Fruit fly (Drosophila melanogaster) whole organism, embryonic: ENCODE data around the gene CG45072.

Experiments used
- CG10147 ChIP-seq: fragments of 200-800 bp; sonication (Bioruptor generic); optimal IDR thresholded peaks from 2 replicates; lab custom pipeline; 2019; ENCODE audit warnings: missing biosample characterization, mild to moderate bottlenecking, missing genetic modification characterization, moderate library complexity
- CG10366 ChIP-seq: fragments of 200-800 bp; sonication (Bioruptor generic); IDR thresholded peaks from 2 replicates; pipeline ENCODE4 v1.3.6; 2022; ENCODE audit warnings: missing biosample characterization, missing genetic modification characterization
- CG10565 ChIP-seq: fragments of 200-800 bp; sonication (Bioruptor generic); optimal IDR thresholded peaks from 3 replicates; lab custom pipeline; 2016; ENCODE audit warnings: missing biosample characterization, mild to moderate bottlenecking, missing genetic modification characterization
- CG12391 ChIP-seq: fragments of 200-800 bp; sonication (Bioruptor generic); optimal IDR thresholded peaks from 3 replicates; lab custom pipeline; 2018; ENCODE audit warnings: missing biosample characterization, mild to moderate bottlenecking, missing genetic modification characterization, moderate library complexity
- CG14014 ChIP-seq: fragments of 200-800 bp; sonication (Bioruptor generic); IDR thresholded peaks from 2 replicates; pipeline ENCODE4 v1.3.6; 2022; ENCODE audit warnings: missing biosample characterization, missing genetic modification characterization
- CG17385 ChIP-seq: fragments of 200-800 bp; sonication (Bioruptor generic); optimal IDR thresholded peaks from 3 replicates; lab custom pipeline; 2018; ENCODE audit warnings: missing biosample characterization, mild to moderate bottlenecking, missing genetic modification characterization
- CG33213 ChIP-seq: fragments of 200-800 bp; sonication (Bioruptor generic); optimal IDR thresholded peaks from 3 replicates; lab custom pipeline; 2016; ENCODE audit warnings: missing biosample characterization, missing genetic modification characterization
- CG3407 ChIP-seq: fragments of 200-800 bp; sonication (Bioruptor generic); optimal IDR thresholded peaks from 2 replicates; lab custom pipeline; 2018; ENCODE audit warnings: missing biosample characterization, mild to moderate bottlenecking, missing genetic modification characterization
- CG34376 ChIP-seq: fragments of 200-800 bp; sonication (Bioruptor generic); optimal IDR thresholded peaks from 2 replicates; lab custom pipeline; 2018; ENCODE audit warnings: missing biosample characterization, mild to moderate bottlenecking, missing genetic modification characterization
- CG3838 ChIP-seq: fragments of 200-800 bp; sonication (Bioruptor generic); optimal IDR thresholded peaks from 3 replicates; lab custom pipeline; 2016; ENCODE audit warnings: missing biosample characterization, missing genetic modification characterization
- CG7839 ChIP-seq: fragments of 200-800 bp; sonication (Bioruptor generic); optimal IDR thresholded peaks from 3 replicates; lab custom pipeline; 2018; ENCODE audit warnings: missing biosample characterization, mild to moderate bottlenecking, missing genetic modification characterization, moderate library complexity
- CG7963 ChIP-seq: fragments of 200-800 bp; sonication (Bioruptor generic); IDR thresholded peaks from 3 replicates; pipeline ENCODE4 v1.3.6; 2022; ENCODE audit warnings: missing biosample characterization, missing genetic modification characterization; ENCODE audit not compliant: partially characterized antibody
- CG8290 ChIP-seq, 3 experiments: fragments of 200-800 bp; sonication (Bioruptor generic); optimal IDR thresholded peaks; 2 replicates each; lab custom pipeline; 2016 to 2019; ENCODE audit warnings: missing biosample characterization in 3 of 3, missing genetic modification characterization in 3 of 3, mild to moderate bottlenecking in 2 of 3, moderate library complexity in 1 of 3
- CG8478 ChIP-seq: fragments of >200 bp; optimal IDR thresholded peaks from 2 replicates; lab custom pipeline; 2018
- CrebB ChIP-seq: fragments of 200-800 bp; sonication (Bioruptor generic); optimal IDR thresholded peaks from 3 replicates; lab custom pipeline; 2018; ENCODE audit warnings: missing biosample characterization, mild to moderate bottlenecking, missing genetic modification characterization
- HHEX ChIP-seq: fragments of 200-800 bp; sonication (Bioruptor generic); optimal IDR thresholded peaks from 3 replicates; lab custom pipeline; 2017; ENCODE audit warnings: missing biosample characterization, mild to moderate bottlenecking, missing genetic modification characterization, missing genetic modification reagents
- Hr51 ChIP-seq, 2 experiments: fragments of 200-800 bp; sonication (Bioruptor generic); optimal IDR thresholded peaks; 2 replicates in 1 of 2; 3 replicates in 1 of 2; lab custom pipeline; 2016 to 2018; ENCODE audit warnings: missing biosample characterization in 2 of 2, missing genetic modification characterization in 2 of 2, mild to moderate bottlenecking in 1 of 2, moderate library complexity in 1 of 2
- Hr78 ChIP-seq, 2 experiments: fragments of 200-800 bp in 1 of 2; fragments of >200 bp in 1 of 2; sonication (Bioruptor generic) in 1 of 2; optimal IDR thresholded peaks; 2 replicates each; lab custom pipeline; 2017 to 2019; ENCODE audit warnings: missing biosample characterization in 2 of 2, missing genetic modification characterization in 2 of 2, mild to moderate bottlenecking in 1 of 2, moderate library complexity in 1 of 2
- Med ChIP-seq: fragments of 200-800 bp; sonication (Bioruptor generic); peaks from one replicate; lab custom pipeline; 2016; ENCODE audit warnings: missing biosample characterization, missing genetic modification characterization, mild to moderate bottlenecking, inconsistent platforms, moderate library complexity
- Oli ChIP-seq: fragments of 200-800 bp; sonication (Bioruptor generic); optimal IDR thresholded peaks from 2 replicates; lab custom pipeline; 2018; ENCODE audit warnings: missing biosample characterization, mild to moderate bottlenecking, missing genetic modification characterization, moderate library complexity
- Pdp1 ChIP-seq, 2 experiments: fragments of 200-800 bp; sonication (Bioruptor generic); optimal IDR thresholded peaks; 3 replicates each; lab custom pipeline; 2016; ENCODE audit warnings: missing biosample characterization in 2 of 2, missing genetic modification characterization in 2 of 2, mild to moderate bottlenecking in 1 of 2, moderate library complexity in 1 of 2
- Rx ChIP-seq: fragments of 200-800 bp; sonication (Bioruptor generic); IDR thresholded peaks from 2 replicates; pipeline ENCODE4 v1.3.6; 2022; ENCODE audit warnings: missing biosample characterization, missing genetic modification characterization
- Sox100B ChIP-seq: fragments of 200-800 bp; sonication (Bioruptor generic); optimal IDR thresholded peaks from 3 replicates; lab custom pipeline; 2018; ENCODE audit warnings: missing biosample characterization, mild to moderate bottlenecking, missing genetic modification characterization
- Sox102F ChIP-seq: fragments of 200-800 bp; sonication (Bioruptor generic); optimal IDR thresholded peaks from 2 replicates; lab custom pipeline; 2018; ENCODE audit warnings: missing biosample characterization, mild to moderate bottlenecking, missing genetic modification characterization, moderate library complexity
- Trl ChIP-seq, 3 experiments: fragments of >200 bp in 2 of 3; fragments of 200-800 bp in 1 of 3; sonication (Bioruptor generic) in 1 of 3; optimal IDR thresholded peaks; 2 replicates in 1 of 3; 3 replicates in 2 of 3; lab custom pipeline; 2016 to 2017; ENCODE audit warnings: missing biosample characterization in 1 of 3, missing genetic modification characterization in 1 of 3
- amos ChIP-seq: fragments of 200-800 bp; sonication (Bioruptor generic); IDR thresholded peaks from 2 replicates; pipeline ENCODE4 v1.3.6; 2022; ENCODE audit warnings: missing biosample characterization, missing genetic modification characterization; ENCODE audit not compliant: partially characterized antibody
- cg ChIP-seq: fragments of 200-800 bp; sonication (Bioruptor generic); optimal IDR thresholded peaks from 3 replicates; lab custom pipeline; 2019; ENCODE audit warnings: missing biosample characterization, mild to moderate bottlenecking, missing genetic modification characterization, moderate library complexity
- ci ChIP-seq: fragments of 200-800 bp; sonication (Bioruptor generic); IDR thresholded peaks from 3 replicates; pipeline ENCODE4 v1.3.6; 2022; ENCODE audit warnings: missing biosample characterization, missing genetic modification characterization
- corto ChIP-seq: fragments of 200-800 bp; sonication (Bioruptor generic); optimal IDR thresholded peaks from 2 replicates; lab custom pipeline; 2016; ENCODE audit warnings: missing biosample characterization, mild to moderate bottlenecking, missing genetic modification characterization, moderate library complexity
- crol ChIP-seq: fragments of 200-800 bp; sonication (Bioruptor generic); IDR thresholded peaks from 2 replicates; pipeline ENCODE4 v1.3.6; 2022; ENCODE audit warnings: missing biosample characterization, missing genetic modification characterization
- crp ChIP-seq, 2 experiments: fragments of 200-800 bp; sonication (Bioruptor generic); optimal IDR thresholded peaks; 2 replicates in 1 of 2; 3 replicates in 1 of 2; lab custom pipeline; 2017; ENCODE audit warnings: missing biosample characterization in 2 of 2, missing genetic modification characterization in 2 of 2, mild to moderate bottlenecking in 1 of 2, moderate library complexity in 1 of 2
- exex ChIP-seq: fragments of 200-800 bp; sonication (Bioruptor generic); optimal IDR thresholded peaks from 4 replicates; lab custom pipeline; 2018; ENCODE audit warnings: missing biosample characterization, mild to moderate bottlenecking, missing genetic modification characterization, moderate library complexity
- fd102C ChIP-seq: fragments of 200-800 bp; sonication (Bioruptor generic); optimal IDR thresholded peaks from 2 replicates; lab custom pipeline; 2018; ENCODE audit warnings: missing biosample characterization, mild to moderate bottlenecking, missing genetic modification characterization, moderate library complexity
- gfzf ChIP-seq: fragments of 200-800 bp; sonication (Bioruptor generic); optimal IDR thresholded peaks from 2 replicates; lab custom pipeline; 2016; ENCODE audit warnings: missing biosample characterization, mild to moderate bottlenecking, missing genetic modification characterization, moderate library complexity
- gro ChIP-seq: fragments of 200-800 bp; sonication (Bioruptor generic); optimal IDR thresholded peaks from 2 replicates; lab custom pipeline; 2016; ENCODE audit warnings: missing biosample characterization, missing genetic modification characterization
- gsb ChIP-seq: fragments of 200-800 bp; sonication (Bioruptor generic); IDR thresholded peaks from 2 replicates; pipeline ENCODE4 v1.3.6; 2022; ENCODE audit warnings: missing biosample characterization, missing genetic modification characterization
- lbe ChIP-seq: fragments of 200-800 bp; sonication (Bioruptor generic); optimal IDR thresholded peaks from 2 replicates; lab custom pipeline; 2016; ENCODE audit warnings: missing biosample characterization, mild to moderate bottlenecking, missing genetic modification characterization
- row ChIP-seq: fragments of 200-800 bp; sonication (Bioruptor generic); IDR thresholded peaks from 3 replicates; pipeline ENCODE4 v1.3.6; 2022; ENCODE audit warnings: missing biosample characterization, missing genetic modification characterization
- sc ChIP-seq, 3 experiments: fragments of >200 bp in 2 of 3; fragments of 200-800 bp in 1 of 3; sonication (Bioruptor generic) in 1 of 3; optimal IDR thresholded peaks; 2 replicates in 2 of 3; 3 replicates in 1 of 3; lab custom pipeline; 2017; ENCODE audit warnings: mild to moderate bottlenecking in 1 of 3, missing biosample characterization in 1 of 3, missing genetic modification characterization in 1 of 3, missing genetic modification reagents in 1 of 3
- sens ChIP-seq: fragments of 200-800 bp; sonication (Bioruptor generic); peaks from one replicate; lab custom pipeline; 2016; ENCODE audit warnings: missing biosample characterization, missing genetic modification characterization
- so ChIP-seq: fragments of 200-800 bp; sonication (Bioruptor generic); IDR thresholded peaks from 3 replicates; pipeline ENCODE4 v1.3.6; 2022; ENCODE audit warnings: missing biosample characterization, missing genetic modification characterization
- sob ChIP-seq: fragments of 200-800 bp; sonication (Bioruptor generic); IDR thresholded peaks from 2 replicates; pipeline ENCODE4 v1.3.6; 2022; ENCODE audit warnings: missing biosample characterization, missing genetic modification characterization
- stwl ChIP-seq: fragments of 200-800 bp; sonication (Bioruptor generic); optimal IDR thresholded peaks from 3 replicates; lab custom pipeline; 2018; ENCODE audit warnings: missing biosample characterization, mild to moderate bottlenecking, missing genetic modification characterization, moderate library complexity
- toy ChIP-seq: fragments of 200-800 bp; sonication (Bioruptor generic); IDR thresholded peaks from 2 replicates; pipeline ENCODE4 v1.3.6; 2022; ENCODE audit warnings: missing biosample characterization, missing genetic modification characterization
- tup ChIP-seq: fragments of 200-800 bp; sonication (Bioruptor generic); optimal IDR thresholded peaks from 2 replicates; lab custom pipeline; 2016; ENCODE audit warnings: missing biosample characterization, mild to moderate bottlenecking, missing genetic modification characterization, moderate library complexity
- zen ChIP-seq: fragments of 200-800 bp; sonication (Bioruptor generic); optimal IDR thresholded peaks from 3 replicates; lab custom pipeline; 2018; ENCODE audit warnings: missing biosample characterization, mild to moderate bottlenecking, missing genetic modification characterization, moderate library complexity
- zen2 ChIP-seq: fragments of 200-800 bp; sonication (Bioruptor generic); IDR thresholded peaks from 3 replicates; pipeline ENCODE4 v1.3.6; 2022; ENCODE audit warnings: missing biosample characterization, missing genetic modification characterization; ENCODE audit not compliant: partially characterized antibody

Gene CG45072

DNA sequence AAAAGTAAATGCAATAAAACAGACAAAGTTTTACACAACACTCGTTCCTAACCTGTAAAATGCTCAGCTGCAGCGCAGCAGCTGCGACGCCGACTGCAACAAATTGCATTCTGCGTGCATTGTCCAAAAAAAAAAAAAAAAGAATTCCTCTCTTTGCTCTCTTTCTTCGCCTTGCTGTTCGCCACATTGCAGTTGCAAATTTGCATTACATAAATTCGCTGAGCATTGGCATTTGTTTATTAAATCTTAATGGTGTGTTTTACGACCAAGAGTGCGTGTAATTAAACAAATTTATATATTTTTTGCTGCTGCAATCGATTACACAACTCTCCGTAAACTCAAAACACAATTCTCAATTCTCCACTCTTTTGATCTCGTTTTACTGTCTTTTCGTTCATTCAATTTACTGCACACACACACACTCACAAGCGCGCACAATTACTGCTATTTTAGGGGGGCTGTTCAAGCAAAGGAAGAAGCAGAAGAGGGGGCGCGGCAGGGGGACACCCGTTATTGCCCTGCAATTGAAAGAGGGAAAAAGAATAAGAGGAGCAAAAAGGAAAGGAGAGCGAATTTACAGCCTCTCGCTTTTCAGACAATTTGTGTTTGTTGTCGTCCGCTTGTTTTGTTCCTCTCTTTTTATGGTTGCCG, 22.6 kb downstream of the CG45072 start (continued):
- no peak for TF ChIP-seq CG3838 (GFP tag; lab: Kevin White, UChicago)
- no peak for TF ChIP-seq CG3407 (GFP tag; lab: Kevin White, UChicago)
- TF ChIP-seq cg = peak; percentile 4
- TF ChIP-seq Sox102F = no peak
- TF ChIP-seq lbe (GFP tag; lab: Kevin White, UChicago) = no peak
- TF ChIP-seq toy (GFP tag; lab: Robert Waterston, UW) = no peak
- TF ChIP-seq sens (GFP tag; lab: Kevin White, UChicago) = peak; percentile 66
- no peak for TF ChIP-seq Hr51 (GFP tag; optimal IDR thresholded peaks at IDR 0.05; lab: Kevin White, UChicago)
- TF ChIP-seq row (GFP tag; lab: Robert Waterston, UW) = no peak
- peak; percentile 12 for TF ChIP-seq CG17385 (GFP tag; lab: Kevin White, UChicago)
- TF ChIP-seq gsb (GFP tag; lab: Robert Waterston, UW) = no peak
- no peak for TF ChIP-seq tup (GFP tag; lab: Kevin White, UChicago)
- no peak for TF ChIP-seq fd102C (GFP tag; lab: Kevin White, UChicago)
- peak in 1 of 2 experiments; percentile 11 for TF ChIP-seq Trl (optimal IDR thresholded peaks at IDR 0.05; lab: Kevin White, UChicago)
- TF ChIP-seq Trl (GFP tag; optimal IDR thresholded peaks at IDR 0.05; lab: Kevin White, UChicago) = no peak
- no peak for TF ChIP-seq sc (optimal IDR thresholded peaks at IDR 0.05; lab: Kevin White, UChicago)
- TF ChIP-seq sc (GFP tag; optimal IDR thresholded peaks at IDR 0.05; lab: Kevin White, UChicago) = no peak
- no peak for TF ChIP-seq Hr78 (GFP tag; optimal IDR thresholded peaks at IDR 0.05; lab: Kevin White, UChicago)
- no peak for TF ChIP-seq exex (tag; lab: Kevin White, UChicago)
- no peak for TF ChIP-seq zen (tag; lab: Kevin White, UChicago)
- no peak for TF ChIP-seq amos (GFP tag; lab: Robert Waterston, UW)
- TF ChIP-seq crp (GFP tag; optimal IDR thresholded peaks at IDR 0.05; lab: Kevin White, UChicago) = no peak
- TF ChIP-seq gfzf = no peak
- no peak for TF ChIP-seq CG7839 (tag; lab: Kevin White, UChicago)
- peak; percentile 44 for TF ChIP-seq Med (GFP tag; lab: Kevin White, UChicago)
- TF ChIP-seq gro (GFP tag; lab: Kevin White, UChicago) = no peak
- TF ChIP-seq crol (GFP tag; lab: Robert Waterston, UW) = peak; percentile 80
- no peak for TF ChIP-seq CG33213 (GFP tag; lab: Kevin White, UChicago)
- no peak for TF ChIP-seq HHEX (GFP tag; lab: Kevin White, UChicago)
- TF ChIP-seq CG14014 = no peak
- no peak for TF ChIP-seq CG10147
- TF ChIP-seq CG8290 (GFP tag; optimal IDR thresholded peaks at IDR 0.05; lab: Kevin White, UChicago) = no peak
- TF ChIP-seq CG8290 (tag; optimal IDR thresholded peaks at IDR 0.05; lab: Kevin White, UChicago) = no peak
- no peak for TF ChIP-seq Oli
- TF ChIP-seq stwl (tag; lab: Kevin White, UChicago) = no peak

dm6 chr3R:30099341-30099871, 23.7 kb downstream of the CG45072 start:
- no peak for TF ChIP-seq CG12391 (tag; lab: Kevin White, UChicago)
- TF ChIP-seq tup (GFP tag; lab: Kevin White, UChicago) = no peak
- TF ChIP-seq sob = peak; percentile 21; the same call in 1 of the 2 replicates
- peak; percentile 59 for TF ChIP-seq CG34376 (GFP tag; lab: Kevin White, UChicago)
- TF ChIP-seq ci (GFP tag; lab: Robert Waterston, UW) = no peak
- TF ChIP-seq Sox100B (GFP tag; lab: Kevin White, UChicago) = no peak
- TF ChIP-seq stwl (tag; lab: Kevin White, UChicago) = no peak
- no peak for TF ChIP-seq CG10366 (GFP tag; lab: Robert Waterston, UW)
- TF ChIP-seq CG10565 = no peak
- TF ChIP-seq so = peak; percentile 28; the same call in 2 of the 3 replicates
- TF ChIP-seq CG7963 (GFP tag; lab: Robert Waterston, UW) = no peak
- TF ChIP-seq Pdp1 (GFP tag; optimal IDR thresholded peaks at IDR 0.05; lab: Kevin White, UChicago) = no peak
- TF ChIP-seq zen2 = peak; percentile 71
- peak; percentile 9 for TF ChIP-seq corto (GFP tag; lab: Kevin White, UChicago)
- TF ChIP-seq Rx = no peak
- TF ChIP-seq CrebB (tag; lab: Kevin White, UChicago) = no peak
- no peak for TF ChIP-seq CG8478 (lab: Kevin White, UChicago)
